Fruit fly (Drosophila melanogaster) whole organism, embryonic: ENCODE results near the gene maca.
A peak's percentile ranks its signal among the peaks of the same experiment; 100 is the strongest.

Experiments used
- CG10274 ChIP-seq: fragments of 200-800 bp; sonication (Bioruptor generic); optimal IDR thresholded peaks from 3 replicates; lab custom pipeline; 2017; ENCODE audit warnings: missing biosample characterization, mild to moderate bottlenecking, missing genetic modification characterization
- CG12769 ChIP-seq: fragments of 200-800 bp; sonication (Bioruptor generic); optimal IDR thresholded peaks from 2 replicates; lab custom pipeline; 2019; ENCODE audit warnings: missing biosample characterization, mild to moderate bottlenecking, missing genetic modification characterization, moderate library complexity
- CG13424 ChIP-seq: fragments of 200-800 bp; sonication (Bioruptor generic); optimal IDR thresholded peaks from 2 replicates; lab custom pipeline; 2019; ENCODE audit warnings: missing biosample characterization, mild to moderate bottlenecking, missing genetic modification characterization, moderate library complexity
- CG13624 ChIP-seq: fragments of 200-800 bp; sonication (Bioruptor generic); optimal IDR thresholded peaks from 2 replicates; lab custom pipeline; 2016; ENCODE audit warnings: missing biosample characterization, missing genetic modification characterization
- CG13775 ChIP-seq: fragments of 200-800 bp; sonication (Bioruptor generic); optimal IDR thresholded peaks from 3 replicates; lab custom pipeline; 2017; ENCODE audit warnings: missing biosample characterization, mild to moderate bottlenecking, missing genetic modification characterization
- CG15696 ChIP-seq: fragments of 200-800 bp; sonication (Bioruptor generic); optimal IDR thresholded peaks from 2 replicates; lab custom pipeline; 2019; ENCODE audit warnings: missing biosample characterization, mild to moderate bottlenecking, missing genetic modification characterization, moderate library complexity
- CG16863 ChIP-seq: fragments of 200-800 bp; sonication (Bioruptor generic); optimal IDR thresholded peaks from 3 replicates; lab custom pipeline; 2016; ENCODE audit warnings: missing biosample characterization, missing genetic modification characterization
- CG17359 ChIP-seq: fragments of 200-800 bp; sonication (Bioruptor generic); optimal IDR thresholded peaks from 3 replicates; lab custom pipeline; 2018; ENCODE audit warnings: missing biosample characterization, mild to moderate bottlenecking, missing genetic modification characterization, moderate library complexity
- CG17361 ChIP-seq: fragments of 200-800 bp; sonication (Bioruptor generic); IDR thresholded peaks from 3 replicates; pipeline ENCODE4 v1.3.6; 2022; ENCODE audit warnings: missing biosample characterization, missing genetic modification characterization
- CG17385 ChIP-seq: fragments of 200-800 bp; sonication (Bioruptor generic); optimal IDR thresholded peaks from 3 replicates; lab custom pipeline; 2018; ENCODE audit warnings: missing biosample characterization, mild to moderate bottlenecking, missing genetic modification characterization
- CG17568 ChIP-seq: fragments of 200-800 bp; sonication (Bioruptor generic); optimal IDR thresholded peaks from 2 replicates; lab custom pipeline; 2018; ENCODE audit warnings: missing biosample characterization, mild to moderate bottlenecking, missing genetic modification characterization, moderate library complexity
- CG17912 ChIP-seq: fragments of 200-800 bp; sonication (Bioruptor generic); optimal IDR thresholded peaks from 2 replicates; lab custom pipeline; 2018; ENCODE audit warnings: missing biosample characterization, mild to moderate bottlenecking, missing genetic modification characterization
- CG33557 ChIP-seq: fragments of 200-800 bp; sonication (Bioruptor generic); optimal IDR thresholded peaks from 2 replicates; lab custom pipeline; 2019; ENCODE audit warnings: missing biosample characterization, mild to moderate bottlenecking, missing genetic modification characterization, moderate library complexity
- CG3847 ChIP-seq: fragments of 200-800 bp; sonication (Bioruptor generic); IDR thresholded peaks from 2 replicates; pipeline ENCODE4 v1.3.6; 2022; ENCODE audit warnings: missing biosample characterization, missing genetic modification characterization
- CG4282 ChIP-seq: fragments of 200-800 bp; sonication (Bioruptor generic); optimal IDR thresholded peaks from 2 replicates; lab custom pipeline; 2016; ENCODE audit warnings: missing biosample characterization, missing genetic modification characterization
- CG6175 ChIP-seq: fragments of 200-800 bp; sonication (Bioruptor generic); IDR thresholded peaks from 3 replicates; pipeline ENCODE4 v1.3.6; 2022; ENCODE audit warnings: missing biosample characterization, missing genetic modification characterization
- CG8765 ChIP-seq: fragments of 200-800 bp; sonication (Bioruptor generic); IDR thresholded peaks from 2 replicates; pipeline ENCODE4 v1.3.6; 2022; ENCODE audit warnings: missing biosample characterization, missing genetic modification characterization
- CG9609 ChIP-seq: fragments of 200-800 bp; sonication (Bioruptor generic); optimal IDR thresholded peaks from 3 replicates; lab custom pipeline; 2016; ENCODE audit warnings: missing biosample characterization, missing genetic modification characterization
- CG9817 ChIP-seq: fragments of 200-800 bp; sonication (Bioruptor generic); optimal IDR thresholded peaks from 2 replicates; lab custom pipeline; 2018; ENCODE audit warnings: missing biosample characterization, mild to moderate bottlenecking, missing genetic modification characterization, moderate library complexity
- Drgx ChIP-seq: fragments of 200-800 bp; sonication (Bioruptor generic); IDR thresholded peaks from 2 replicates; pipeline ENCODE4 v1.3.6; 2022; ENCODE audit warnings: missing biosample characterization, missing genetic modification characterization
- E2f1 ChIP-seq: fragments of 200-800 bp; sonication (Bioruptor generic); IDR thresholded peaks from 2 replicates; pipeline ENCODE4 v1.3.6; 2022; ENCODE audit warnings: missing biosample characterization, missing genetic modification characterization
- Gug ChIP-seq: fragments of 200-800 bp; sonication (Bioruptor generic); IDR thresholded peaks from 4 replicates; pipeline ENCODE4 v1.3.6; 2022; ENCODE audit warnings: missing biosample characterization, missing genetic modification characterization
- HHEX ChIP-seq: fragments of 200-800 bp; sonication (Bioruptor generic); optimal IDR thresholded peaks from 3 replicates; lab custom pipeline; 2017; ENCODE audit warnings: missing biosample characterization, mild to moderate bottlenecking, missing genetic modification characterization, missing genetic modification reagents
- Hmr ChIP-seq: fragments of 200-800 bp; sonication (Bioruptor generic); optimal IDR thresholded peaks from 3 replicates; lab custom pipeline; 2017; ENCODE audit warnings: mild to moderate bottlenecking, missing biosample characterization, missing genetic modification reagents, missing genetic modification characterization
- Hr3 ChIP-seq: fragments of 200-800 bp; sonication (Bioruptor generic); optimal IDR thresholded peaks from 3 replicates; lab custom pipeline; 2016; ENCODE audit warnings: missing biosample characterization, missing genetic modification characterization
- Hr51 ChIP-seq, 2 experiments: fragments of 200-800 bp; sonication (Bioruptor generic); optimal IDR thresholded peaks; 2 replicates in 1 of 2; 3 replicates in 1 of 2; lab custom pipeline; 2016 to 2018; ENCODE audit warnings: missing biosample characterization in 2 of 2, missing genetic modification characterization in 2 of 2, mild to moderate bottlenecking in 1 of 2, moderate library complexity in 1 of 2
- Max ChIP-seq: fragments of 200-800 bp; sonication (Bioruptor generic); optimal IDR thresholded peaks from 2 replicates; lab custom pipeline; 2016; ENCODE audit warnings: missing biosample characterization, mild to moderate bottlenecking, missing genetic modification characterization
- Med ChIP-seq: fragments of 200-800 bp; sonication (Bioruptor generic); peaks from one replicate; lab custom pipeline; 2016; ENCODE audit warnings: missing biosample characterization, missing genetic modification characterization, mild to moderate bottlenecking, inconsistent platforms, moderate library complexity
- Mrtf ChIP-seq: fragments of 200-800 bp; sonication (Bioruptor generic); IDR thresholded peaks from 3 replicates; pipeline ENCODE4 v1.3.6; 2022; ENCODE audit warnings: missing biosample characterization, missing genetic modification characterization
- Pdp1 ChIP-seq, 2 experiments: fragments of 200-800 bp; sonication (Bioruptor generic); optimal IDR thresholded peaks; 3 replicates each; lab custom pipeline; 2016; ENCODE audit warnings: missing biosample characterization in 2 of 2, missing genetic modification characterization in 2 of 2, mild to moderate bottlenecking in 1 of 2, moderate library complexity in 1 of 2
- Rx ChIP-seq: fragments of 200-800 bp; sonication (Bioruptor generic); IDR thresholded peaks from 2 replicates; pipeline ENCODE4 v1.3.6; 2022; ENCODE audit warnings: missing biosample characterization, missing genetic modification characterization
- Sox100B ChIP-seq: fragments of 200-800 bp; sonication (Bioruptor generic); optimal IDR thresholded peaks from 3 replicates; lab custom pipeline; 2018; ENCODE audit warnings: missing biosample characterization, mild to moderate bottlenecking, missing genetic modification characterization
- Ssrp ChIP-seq: fragments of 200-800 bp; sonication (Bioruptor generic); optimal IDR thresholded peaks from 2 replicates; lab custom pipeline; 2018; ENCODE audit warnings: missing biosample characterization, mild to moderate bottlenecking, missing genetic modification characterization, moderate library complexity
- az2 ChIP-seq: fragments of 200-800 bp; sonication (Bioruptor generic); optimal IDR thresholded peaks from 3 replicates; lab custom pipeline; 2016; ENCODE audit warnings: missing biosample characterization, missing genetic modification characterization
- chif ChIP-seq, 2 experiments: fragments of 200-800 bp; sonication (Bioruptor generic); optimal IDR thresholded peaks; 3 replicates each; lab custom pipeline; 2016; ENCODE audit warnings: missing biosample characterization in 2 of 2, missing genetic modification characterization in 2 of 2
- dan ChIP-seq: fragments of 200-800 bp; sonication (Bioruptor generic); IDR thresholded peaks from 2 replicates; pipeline ENCODE4 v1.3.6; 2022; ENCODE audit warnings: missing biosample characterization, missing genetic modification characterization
- esg ChIP-seq: fragments of 200-800 bp; sonication (Bioruptor generic); conservative IDR thresholded peaks from 2 replicates; pipeline ENCODE4 v1.3.6; 2022; ENCODE audit warnings: missing biosample characterization, missing genetic modification characterization
- fru ChIP-seq: fragments of >200 bp; optimal IDR thresholded peaks from 2 replicates; lab custom pipeline; 2017
- gem ChIP-seq: fragments of 200-800 bp; sonication (Bioruptor generic); optimal IDR thresholded peaks from 2 replicates; lab custom pipeline; 2019; ENCODE audit warnings: missing biosample characterization, mild to moderate bottlenecking, missing genetic modification characterization, moderate library complexity
- hb ChIP-seq: fragments of 200-800 bp; sonication (Bioruptor generic); IDR thresholded peaks from 3 replicates; pipeline ENCODE4 v1.3.6; 2022; ENCODE audit warnings: missing biosample characterization, missing genetic modification characterization; ENCODE audit not compliant: partially characterized antibody
- lilli ChIP-seq: fragments of 200-800 bp; sonication (Bioruptor generic); optimal IDR thresholded peaks from 3 replicates; lab custom pipeline; 2016; ENCODE audit warnings: missing biosample characterization, missing genetic modification characterization
- lmd ChIP-seq: fragments of 200-800 bp; sonication (Bioruptor generic); IDR thresholded peaks from 2 replicates; pipeline ENCODE4 v1.3.6; 2022; ENCODE audit warnings: missing biosample characterization, missing genetic modification characterization
- lola ChIP-seq, 3 experiments: fragments of >200 bp in 2 of 3; fragments of 200-800 bp in 1 of 3; sonication (Bioruptor generic) in 1 of 3; optimal IDR thresholded peaks; 2 replicates each; lab custom pipeline; 2017 to 2019; ENCODE audit warnings: missing biosample characterization in 3 of 3, missing genetic modification characterization in 3 of 3, mild to moderate bottlenecking in 1 of 3, moderate library complexity in 1 of 3
- pan ChIP-seq, 4 experiments: fragments of >200 bp in 3 of 4; fragments of 200-800 bp in 1 of 4; sonication (Bioruptor generic) in 1 of 4; optimal IDR thresholded peaks in 3 of 4; IDR thresholded peaks in 1 of 4; 2 replicates each; pipeline versions ENCODE4 v1.3.6 to Lab custom; 2017 to 2022; ENCODE audit warnings: missing biosample characterization in 2 of 4, missing genetic modification characterization in 2 of 4, mixed read lengths in 1 of 4
- so ChIP-seq: fragments of 200-800 bp; sonication (Bioruptor generic); IDR thresholded peaks from 3 replicates; pipeline ENCODE4 v1.3.6; 2022; ENCODE audit warnings: missing biosample characterization, missing genetic modification characterization
- sug ChIP-seq: fragments of 200-800 bp; optimal IDR thresholded peaks from 2 replicates; lab custom pipeline; 2019; ENCODE audit warnings: missing biosample characterization, mild to moderate bottlenecking, missing genetic modification characterization, moderate library complexity
- tx ChIP-seq: fragments of 200-800 bp; sonication (Bioruptor generic); optimal IDR thresholded peaks from 2 replicates; lab custom pipeline; 2016; ENCODE audit warnings: missing biosample characterization, missing genetic modification characterization
- wdn ChIP-seq: fragments of 200-800 bp; sonication (Bioruptor generic); IDR thresholded peaks from 2 replicates; pipeline ENCODE4 v1.3.6; 2022; ENCODE audit warnings: missing biosample characterization, missing genetic modification characterization
- zen2 ChIP-seq: fragments of 200-800 bp; sonication (Bioruptor generic); IDR thresholded peaks from 3 replicates; pipeline ENCODE4 v1.3.6; 2022; ENCODE audit warnings: missing biosample characterization, missing genetic modification characterization; ENCODE audit not compliant: partially characterized antibody

Gene maca

DNA sequence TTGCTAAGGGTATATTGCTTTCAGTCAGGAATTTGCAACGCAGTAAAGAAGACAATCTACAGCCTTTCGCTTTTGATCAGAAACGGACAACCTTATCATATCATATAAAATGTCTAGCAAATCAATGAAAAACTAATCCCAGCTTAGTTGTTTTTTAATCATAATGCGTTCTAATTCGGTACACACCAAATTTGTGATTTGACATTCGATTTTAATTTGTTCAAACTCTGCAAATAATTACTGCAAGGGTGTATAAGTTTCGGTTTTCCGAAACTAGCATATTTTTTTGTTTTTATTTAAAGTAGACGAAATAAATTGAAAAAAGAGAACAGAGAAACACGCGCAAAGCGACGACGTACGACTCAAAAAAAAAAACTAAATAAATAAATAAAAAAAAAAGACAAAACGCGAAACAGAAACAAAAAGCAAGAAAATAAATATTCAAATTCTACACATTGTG lies 21.6 kb upstream of the maca start:
- no peak for TF ChIP-seq CG33557
- peak; percentile 19 for TF ChIP-seq CG10274
- peak; percentile 89 for TF ChIP-seq Med
- peak; percentile 30 for TF ChIP-seq Hmr
- TF ChIP-seq Drgx (GFP tag; lab: Robert Waterston, UW) = no peak
- peak; percentile 26 for TF ChIP-seq CG15696
- peak; percentile 21 for TF ChIP-seq CG17568
- TF ChIP-seq CG17361 (GFP tag; lab: Robert Waterston, UW) = peak; percentile 62; the same call in 2 of the 3 replicates
- peak; percentile 30 for TF ChIP-seq sug (tag; lab: Kevin White, UChicago)
- no peak for TF ChIP-seq dan
- peak; percentile 34 for TF ChIP-seq CG13775 (GFP tag; lab: Kevin White, UChicago)
- peak; percentile 27 for TF ChIP-seq CG17359
- TF ChIP-seq lmd (GFP tag; lab: Robert Waterston, UW) = peak; percentile 73; the same call in 1 of the 2 replicates
- TF ChIP-seq Mrtf = 0 out of 3 replicates have a peak, but pooled peaks have one; percentile 45
- TF ChIP-seq CG9817 (tag; lab: Kevin White, UChicago) = peak; percentile 53
- TF ChIP-seq zen2 (GFP tag; lab: Robert Waterston, UW) = no peak
- 0 out of 2 replicates have a peak, but pooled peaks have one; percentile 10 for TF ChIP-seq E2f1 (GFP tag; lab: Robert Waterston, UW)
- peak; percentile 38 for TF ChIP-seq az2 (GFP tag; lab: Kevin White, UChicago)
- TF ChIP-seq chif (GFP tag; optimal IDR thresholded peaks at IDR 0.05; lab: Kevin White, UChicago) = peak; percentile 7 to 18
- TF ChIP-seq fru = no peak
- peak; percentile 39; the same call in 1 of the 2 replicates for TF ChIP-seq wdn
- peak; percentile 40 for TF ChIP-seq Hr3 (GFP tag; lab: Kevin White, UChicago)
- peak; percentile 44 for TF ChIP-seq CG4282 (GFP tag; lab: Kevin White, UChicago)
- TF ChIP-seq lilli (GFP tag; lab: Kevin White, UChicago) = peak; percentile 65
- TF ChIP-seq lola (GFP tag; optimal IDR thresholded peaks at IDR 0.05; lab: Kevin White, UChicago) = no peak
- peak; percentile 19; the same call in 1 of the 4 replicates for TF ChIP-seq Gug
- peak; percentile 53 for TF ChIP-seq CG9609
- 0 out of 3 replicates have a peak, but pooled peaks have one; percentile 42 for TF ChIP-seq so (GFP tag; lab: Robert Waterston, UW)
- peak; percentile 5 for TF ChIP-seq Ssrp (tag; lab: Kevin White, UChicago)
- TF ChIP-seq Pdp1 (GFP tag; optimal IDR thresholded peaks at IDR 0.05; lab: Kevin White, UChicago) = peak in 1 of 2 experiments; percentile 46
- peak; percentile 32 for TF ChIP-seq HHEX (GFP tag; lab: Kevin White, UChicago)
- no peak for TF ChIP-seq CG8765 (GFP tag; lab: Robert Waterston, UW)
- TF ChIP-seq CG16863 (GFP tag; lab: Kevin White, UChicago) = peak; percentile 12
- peak; percentile 43 for TF ChIP-seq CG13624
- no peak for TF ChIP-seq CG6175 (GFP tag; lab: Robert Waterston, UW)
- TF ChIP-seq CG3847 (GFP tag; lab: Robert Waterston, UW) = peak; percentile 47; the same call in 1 of the 2 replicates
- no peak for TF ChIP-seq pan (optimal IDR thresholded peaks at IDR 0.05; lab: Kevin White, UChicago)
- peak in 1 of 2 experiments; percentile 32 for TF ChIP-seq pan (GFP tag; optimal IDR thresholded peaks at IDR 0.05 in 1 of 2, IDR thresholded peaks at IDR 0.05 in 1 of 2)
- peak; percentile 27 for TF ChIP-seq CG12769 (tag; lab: Kevin White, UChicago)
- peak; percentile 62 for TF ChIP-seq CG13424
- TF ChIP-seq Rx (GFP tag; lab: Robert Waterston, UW) = 0 out of 2 replicates have a peak, but pooled peaks have one; percentile 21
- TF ChIP-seq esg (GFP tag; lab: Robert Waterston, UW) = peak; percentile 33; the same call in 1 of the 2 replicates
- no peak for TF ChIP-seq tx (GFP tag; lab: Kevin White, UChicago)
- peak; percentile 46 for TF ChIP-seq Sox100B (GFP tag; lab: Kevin White, UChicago)
- peak in 1 of 2 experiments; percentile 64 for TF ChIP-seq Hr51 (GFP tag; optimal IDR thresholded peaks at IDR 0.05; lab: Kevin White, UChicago)
- no peak for TF ChIP-seq CG17912 (GFP tag; lab: Kevin White, UChicago)
- no peak for TF ChIP-seq hb (GFP tag; lab: Robert Waterston, UW)
- peak; percentile 74 for TF ChIP-seq gem (tag; lab: Kevin White, UChicago)
- peak; percentile 15 for TF ChIP-seq CG17385 (GFP tag; lab: Kevin White, UChicago)
- peak; percentile 26 for TF ChIP-seq Max (GFP tag; lab: Kevin White, UChicago)
